Fruit fly (Drosophila melanogaster) whole organism, embryonic: ENCODE measurements around the gene CG13364.

ENCODE experiments used
- Aef1 ChIP-seq: fragments of 200-800 bp; sonication (Bioruptor generic); IDR thresholded peaks from 3 replicates; pipeline ENCODE4 v1.3.6; 2022; ENCODE audit warnings: missing biosample characterization, missing genetic modification characterization
- B-H1 ChIP-seq: fragments of 200-800 bp; sonication (Bioruptor generic); IDR thresholded peaks from 3 replicates; pipeline ENCODE4 v1.3.6; 2022; ENCODE audit warnings: missing biosample characterization, missing genetic modification characterization
- Bgb ChIP-seq: fragments of 200-800 bp; sonication (Bioruptor generic); IDR thresholded peaks from 2 replicates; pipeline ENCODE4 v1.3.6; 2022; ENCODE audit warnings: missing biosample characterization, missing genetic modification characterization; ENCODE audit not compliant: partially characterized antibody
- CG10431 ChIP-seq: fragments of 200-800 bp; sonication (Bioruptor generic); optimal IDR thresholded peaks from 3 replicates; lab custom pipeline; 2018; ENCODE audit warnings: missing biosample characterization, mild to moderate bottlenecking, missing genetic modification characterization
- CG10565 ChIP-seq: fragments of 200-800 bp; sonication (Bioruptor generic); optimal IDR thresholded peaks from 3 replicates; lab custom pipeline; 2016; ENCODE audit warnings: missing biosample characterization, mild to moderate bottlenecking, missing genetic modification characterization
- CG12155 ChIP-seq: fragments of 200-800 bp; sonication (Bioruptor generic); optimal IDR thresholded peaks from 3 replicates; lab custom pipeline; 2016; ENCODE audit warnings: missing biosample characterization, missing genetic modification characterization
- CG13894 ChIP-seq: fragments of 200-800 bp; sonication (Bioruptor generic); optimal IDR thresholded peaks from 3 replicates; lab custom pipeline; 2018; ENCODE audit warnings: missing biosample characterization, mild to moderate bottlenecking, missing genetic modification characterization, moderate library complexity
- CG17186 ChIP-seq: fragments of 200-800 bp; sonication (Bioruptor generic); optimal IDR thresholded peaks from 3 replicates; lab custom pipeline; 2017; ENCODE audit warnings: missing biosample characterization, missing genetic modification reagents, missing genetic modification characterization
- CG17568 ChIP-seq: fragments of 200-800 bp; sonication (Bioruptor generic); optimal IDR thresholded peaks from 2 replicates; lab custom pipeline; 2018; ENCODE audit warnings: missing biosample characterization, mild to moderate bottlenecking, missing genetic modification characterization, moderate library complexity
- CG30403 ChIP-seq: fragments of 200-800 bp; sonication (Bioruptor generic); optimal IDR thresholded peaks from 3 replicates; lab custom pipeline; 2016; ENCODE audit warnings: missing biosample characterization, missing genetic modification characterization
- CG33213 ChIP-seq: fragments of 200-800 bp; sonication (Bioruptor generic); optimal IDR thresholded peaks from 3 replicates; lab custom pipeline; 2016; ENCODE audit warnings: missing biosample characterization, missing genetic modification characterization
- CG4404 ChIP-seq: fragments of 200-800 bp; sonication (Bioruptor generic); IDR thresholded peaks from 2 replicates; pipeline ENCODE4 v1.3.6; 2022; ENCODE audit warnings: missing biosample characterization, missing genetic modification characterization
- CG4730 ChIP-seq: fragments of 200-800 bp; sonication (Bioruptor generic); IDR thresholded peaks from 2 replicates; pipeline ENCODE4 v1.3.6; 2022; ENCODE audit warnings: missing biosample characterization, missing genetic modification characterization
- CG5180 ChIP-seq: fragments of 200-800 bp; sonication (Bioruptor generic); optimal IDR thresholded peaks from 3 replicates; lab custom pipeline; 2017; ENCODE audit warnings: missing biosample characterization, missing genetic modification characterization, mild to moderate bottlenecking, moderate library complexity, missing genetic modification reagents
- CG6254 ChIP-seq: fragments of 200-800 bp; sonication (Bioruptor generic); optimal IDR thresholded peaks from 3 replicates; lab custom pipeline; 2017; ENCODE audit warnings: mild to moderate bottlenecking, missing biosample characterization, missing genetic modification reagents, missing genetic modification characterization
- CG6813 ChIP-seq: fragments of 200-800 bp; sonication (Bioruptor generic); optimal IDR thresholded peaks from 2 replicates; lab custom pipeline; 2017; ENCODE audit warnings: missing biosample characterization, missing genetic modification characterization, mild to moderate bottlenecking, moderate library complexity, missing genetic modification reagents
- CG8478 ChIP-seq: fragments of >200 bp; optimal IDR thresholded peaks from 2 replicates; lab custom pipeline; 2018
- CG9437 ChIP-seq: fragments of 200-800 bp; sonication (Bioruptor generic); optimal IDR thresholded peaks from 2 replicates; lab custom pipeline; 2018; ENCODE audit warnings: missing biosample characterization, mild to moderate bottlenecking, missing genetic modification characterization
- Deaf1 ChIP-seq: fragments of 200-800 bp; optimal IDR thresholded peaks from 3 replicates; lab custom pipeline; 2019; ENCODE audit warnings: missing biosample characterization, mild to moderate bottlenecking, missing genetic modification characterization, moderate library complexity
- Ets97D ChIP-seq: fragments of 200-800 bp; sonication (Bioruptor generic); optimal IDR thresholded peaks from 3 replicates; lab custom pipeline; 2016; ENCODE audit warnings: missing biosample characterization, missing genetic modification characterization
- Fer2 ChIP-seq: fragments of 200-800 bp; sonication (Bioruptor generic); optimal IDR thresholded peaks from 2 replicates; lab custom pipeline; 2018; ENCODE audit warnings: missing biosample characterization, mild to moderate bottlenecking, missing genetic modification characterization, moderate library complexity
- HmgD ChIP-seq: fragments of 200-800 bp; sonication (Bioruptor generic); optimal IDR thresholded peaks from 3 replicates; lab custom pipeline; 2016; ENCODE audit warnings: missing biosample characterization, missing genetic modification characterization
- Hsf ChIP-seq: fragments of 200-800 bp; sonication (Bioruptor generic); optimal IDR thresholded peaks from 3 replicates; lab custom pipeline; 2016; ENCODE audit warnings: missing biosample characterization, missing genetic modification characterization
- Mes4 ChIP-seq: fragments of 200-800 bp; sonication (Bioruptor generic); optimal IDR thresholded peaks from 2 replicates; lab custom pipeline; 2016; ENCODE audit warnings: missing biosample characterization, missing genetic modification characterization
- NK7.1 ChIP-seq: fragments of 200-800 bp; sonication (Bioruptor generic); optimal IDR thresholded peaks from 3 replicates; lab custom pipeline; 2016; ENCODE audit warnings: missing biosample characterization, missing genetic modification characterization
- Nf-YB ChIP-seq: fragments of 200-800 bp; sonication (Bioruptor generic); optimal IDR thresholded peaks from 3 replicates; lab custom pipeline; 2019; ENCODE audit warnings: missing biosample characterization, mild to moderate bottlenecking, missing genetic modification characterization, moderate library complexity
- Rx ChIP-seq: fragments of 200-800 bp; sonication (Bioruptor generic); IDR thresholded peaks from 2 replicates; pipeline ENCODE4 v1.3.6; 2022; ENCODE audit warnings: missing biosample characterization, missing genetic modification characterization
- Trl ChIP-seq, 3 experiments: fragments of >200 bp in 2 of 3; fragments of 200-800 bp in 1 of 3; sonication (Bioruptor generic) in 1 of 3; optimal IDR thresholded peaks; 2 replicates in 1 of 3; 3 replicates in 2 of 3; lab custom pipeline; 2016 to 2017; ENCODE audit warnings: missing biosample characterization in 1 of 3, missing genetic modification characterization in 1 of 3
- Xbp1 ChIP-seq: fragments of 200-800 bp; sonication (Bioruptor generic); optimal IDR thresholded peaks from 3 replicates; lab custom pipeline; 2016; ENCODE audit warnings: missing biosample characterization, mild to moderate bottlenecking, missing genetic modification characterization
- aop ChIP-seq: fragments of 200-800 bp; sonication (Bioruptor generic); IDR thresholded peaks from 2 replicates; pipeline ENCODE4 v1.3.6; 2022; ENCODE audit warnings: missing biosample characterization, missing genetic modification characterization
- ap ChIP-seq: fragments of 200-800 bp; sonication (Bioruptor generic); IDR thresholded peaks from 2 replicates; pipeline ENCODE4 v1.3.6; 2022; ENCODE audit warnings: missing biosample characterization, missing genetic modification characterization
- bowl ChIP-seq: fragments of 200-800 bp; sonication (Bioruptor generic); IDR thresholded peaks from 2 replicates; pipeline ENCODE4 v1.3.6; 2022; ENCODE audit warnings: missing biosample characterization, missing genetic modification characterization
- chinmo ChIP-seq: fragments of 200-800 bp; sonication (Bioruptor generic); IDR thresholded peaks from 4 replicates; pipeline ENCODE4 v1.3.6; 2022; ENCODE audit warnings: missing biosample characterization, missing genetic modification characterization; ENCODE audit not compliant: partially characterized antibody
- dmrt99B ChIP-seq: fragments of 200-800 bp; sonication (Bioruptor generic); optimal IDR thresholded peaks from 2 replicates; lab custom pipeline; 2018; ENCODE audit warnings: missing biosample characterization, mild to moderate bottlenecking, missing genetic modification characterization, moderate library complexity
- ham ChIP-seq: fragments of 200-800 bp; sonication (Bioruptor generic); IDR thresholded peaks from 2 replicates; pipeline ENCODE4 v1.3.6; 2022; ENCODE audit warnings: missing biosample characterization, missing genetic modification characterization
- insv ChIP-seq, 2 experiments: fragments of 200-800 bp; sonication (Bioruptor generic); optimal IDR thresholded peaks; 3 replicates each; lab custom pipeline; 2016 to 2018; ENCODE audit warnings: missing biosample characterization in 2 of 2, missing genetic modification characterization in 2 of 2
- jing ChIP-seq: fragments of 200-800 bp; sonication (Bioruptor generic); optimal IDR thresholded peaks from 2 replicates; lab custom pipeline; 2018; ENCODE audit warnings: missing biosample characterization, mild to moderate bottlenecking, missing genetic modification characterization
- jumu ChIP-seq: fragments of 200-800 bp; sonication (Bioruptor generic); optimal IDR thresholded peaks from 3 replicates; lab custom pipeline; 2016; ENCODE audit warnings: missing biosample characterization, missing genetic modification characterization
- kah ChIP-seq: fragments of 200-800 bp; sonication (Bioruptor generic); optimal IDR thresholded peaks from 2 replicates; lab custom pipeline; 2018; ENCODE audit warnings: missing biosample characterization, mild to moderate bottlenecking, missing genetic modification characterization
- maf-S ChIP-seq: fragments of 200-800 bp; sonication (Bioruptor generic); optimal IDR thresholded peaks from 2 replicates; lab custom pipeline; 2016; ENCODE audit warnings: missing biosample characterization, missing genetic modification characterization
- nau ChIP-seq: fragments of 200-800 bp; sonication (Bioruptor generic); optimal IDR thresholded peaks from 3 replicates; lab custom pipeline; 2017; ENCODE audit warnings: missing biosample characterization, mild to moderate bottlenecking, missing genetic modification characterization, missing genetic modification reagents
- pita ChIP-seq: fragments of 200-800 bp; sonication (Bioruptor generic); optimal IDR thresholded peaks from 2 replicates; lab custom pipeline; 2017; ENCODE audit warnings: missing biosample characterization, mild to moderate bottlenecking, missing genetic modification characterization
- pum ChIP-seq: fragments of 200-800 bp; sonication (Bioruptor generic); optimal IDR thresholded peaks from 2 replicates; lab custom pipeline; 2016; ENCODE audit warnings: missing biosample characterization, missing genetic modification characterization
- sim ChIP-seq: fragments of 200-800 bp; sonication (Bioruptor generic); IDR thresholded peaks from 2 replicates; pipeline ENCODE4 v1.3.6; 2022; ENCODE audit warnings: missing biosample characterization, missing genetic modification characterization
- sisA ChIP-seq: fragments of 200-800 bp; sonication (Bioruptor generic); IDR thresholded peaks from 2 replicates; pipeline ENCODE4 v1.3.6; 2022; ENCODE audit warnings: missing biosample characterization, missing genetic modification characterization
- sqz ChIP-seq: fragments of 200-800 bp; sonication (Bioruptor generic); optimal IDR thresholded peaks from 3 replicates; lab custom pipeline; 2018; ENCODE audit warnings: missing biosample characterization, mild to moderate bottlenecking, missing genetic modification characterization
- tx ChIP-seq: fragments of 200-800 bp; sonication (Bioruptor generic); optimal IDR thresholded peaks from 2 replicates; lab custom pipeline; 2016; ENCODE audit warnings: missing biosample characterization, missing genetic modification characterization
- unc-4 ChIP-seq: fragments of 200-800 bp; sonication (Bioruptor generic); IDR thresholded peaks from 2 replicates; pipeline ENCODE4 v1.3.6; 2022; ENCODE audit warnings: missing biosample characterization, missing genetic modification characterization; ENCODE audit not compliant: partially characterized antibody
- zfh1 ChIP-seq: fragments of 200-800 bp; sonication (Bioruptor generic); IDR thresholded peaks from 3 replicates; pipeline ENCODE4 v1.3.6; 2022; ENCODE audit warnings: missing biosample characterization, missing genetic modification characterization

CG13364 gene

dm6 chrX:655492-656379 lies 30.7 kb upstream of the CG13364 start, which contains the start of the genes Hmt4-20 and SkpA (continued):
- TF ChIP-seq CG6254 (no peak), Fer2 (tag; lab: Kevin White, UChicago) (no peak), jing (GFP tag; lab: Kevin White, UChicago) (no peak), HmgD (peak; percentile 6), kah (GFP tag; lab: Kevin White, UChicago) (no peak), jumu (peak; percentile 43), Nf-YB (GFP tag; lab: Kevin White, UChicago) (no peak), Aef1 (no peak), CG8478 (lab: Kevin White, UChicago) (peak; percentile 84), CG33213 (GFP tag; lab: Kevin White, UChicago) (peak; percentile 68), CG30403 (GFP tag; lab: Kevin White, UChicago) (no peak), ham (no peak), ap (GFP tag; lab: Robert Waterston, UW) (no peak), Bgb (GFP tag; lab: Robert Waterston, UW) (peak; percentile 92), Ets97D (GFP tag; lab: Kevin White, UChicago) (peak; percentile 70), Trl (optimal IDR thresholded peaks at IDR 0.05; lab: Kevin White, UChicago) (peak in 1 of 2 experiments; percentile 30), Trl (GFP tag; optimal IDR thresholded peaks at IDR 0.05; lab: Kevin White, UChicago) (no peak), B-H1 (GFP tag; lab: Robert Waterston, UW) (no peak), nau (no peak), CG17568 (GFP tag; lab: Kevin White, UChicago) (no peak), CG9437 (no peak), zfh1 (GFP tag; lab: Robert Waterston, UW) (no peak), CG5180 (GFP tag; lab: Kevin White, UChicago) (no peak), pum (no peak), CG17186 (GFP tag; lab: Kevin White, UChicago) (peak; percentile 65), NK7.1 (no peak), Rx (GFP tag; lab: Robert Waterston, UW) (no peak), unc-4 (GFP tag; lab: Robert Waterston, UW) (peak; percentile 88), maf-S (no peak), sim (GFP tag; lab: Robert Waterston, UW) (no peak), CG12155 (GFP tag; lab: Kevin White, UChicago) (peak; percentile 18), CG10431 (GFP tag; lab: Kevin White, UChicago) (no peak), CG13894 (no peak), CG6813 (GFP tag; lab: Kevin White, UChicago) (no peak), bowl (GFP tag; lab: Robert Waterston, UW) (no peak), Mes4 (no peak), dmrt99B (no peak), insv (GFP tag; optimal IDR thresholded peaks at IDR 0.05; lab: Kevin White, UChicago) (no peak), CG4730 (no peak), aop (GFP tag; lab: Robert Waterston, UW) (no peak), sqz (GFP tag; lab: Kevin White, UChicago) (no peak), chinmo (GFP tag; lab: Robert Waterston, UW) (peak; percentile 89; the same call in 3 of the 4 replicates), CG4404 (no peak; the same call in 1 of the 2 replicates), Hsf (GFP tag; lab: Kevin White, UChicago) (no peak), pita (GFP tag; lab: Kevin White, UChicago) (peak; percentile 78), Deaf1 (tag; lab: Kevin White, UChicago) (no peak), sisA (GFP tag; lab: Robert Waterston, UW) (no peak), Xbp1 (no peak), CG10565 (GFP tag; lab: Kevin White, UChicago) (no peak), tx (GFP tag; lab: Kevin White, UChicago) (no peak)
